Fruit fly (Drosophila melanogaster): ENCODE measurements around the gene CG10749.

The CG10749 gene

dm6 chr3L:13017803-13018324, 45.6 kb downstream of the CG10749 start, which contains the start of the genes mRpL20 and Icmt (continued):
- TF ChIP-seq da (GFP tag; optimal IDR thresholded peaks at IDR 0.05) = no peak
- peak; percentile 93 for TF ChIP-seq Abd-B (GFP tag; optimal IDR thresholded peaks at IDR 0.05)
- peak; percentile 96 for TF ChIP-seq ase (GFP tag; IDR thresholded peaks at IDR 0.05)
- TF ChIP-seq trem (tag; optimal IDR thresholded peaks at IDR 0.05) = peak; percentile 73
- TF ChIP-seq Antp (GFP tag; optimal IDR thresholded peaks at IDR 0.05) = peak; percentile 56
- peak; percentile 98 for TF ChIP-seq Rfx (GFP tag; IDR thresholded peaks at IDR 0.05)
- peak; percentile 72 for TF ChIP-seq CG4820 (GFP tag; optimal IDR thresholded peaks at IDR 0.05)
- peak; percentile 92 for TF ChIP-seq CG8765 (GFP tag; IDR thresholded peaks at IDR 0.05)
- peak; percentile 90 for TF ChIP-seq Ravus (GFP tag; IDR thresholded peaks at IDR 0.05)
- TF ChIP-seq Kr (GFP tag; optimal IDR thresholded peaks at IDR 0.05) = no peak
- TF ChIP-seq Fer3 (tag; optimal IDR thresholded peaks at IDR 0.05) = peak; percentile 91
- TF ChIP-seq Spps (tag; optimal IDR thresholded peaks at IDR 0.05) = peak; percentile 74
- peak; percentile 94 for TF ChIP-seq CG11093 (GFP tag; IDR thresholded peaks at IDR 0.05)
- peak; percentile 92 for TF ChIP-seq Poxn (GFP tag; IDR thresholded peaks at IDR 0.05)
- peak; percentile 77 for TF ChIP-seq bigmax (GFP tag; optimal IDR thresholded peaks at IDR 0.05)
- peak; percentile 98 for TF ChIP-seq Awh (GFP tag; IDR thresholded peaks at IDR 0.05)
- peak; percentile 93 for TF ChIP-seq Ada2b (GFP tag; IDR thresholded peaks at IDR 0.05)
- TF ChIP-seq CG17359 (tag; optimal IDR thresholded peaks at IDR 0.05) = peak; percentile 91
- peak; percentile 93 for TF ChIP-seq gt (GFP tag; IDR thresholded peaks at IDR 0.05)
- TF ChIP-seq Sox100B (GFP tag; optimal IDR thresholded peaks at IDR 0.05) = peak; percentile 83
- peak; percentile 90; the same call in 2 of the 3 replicates for TF ChIP-seq gce (GFP tag; IDR thresholded peaks at IDR 0.05)
- TF ChIP-seq ato (GFP tag; IDR thresholded peaks at IDR 0.05; ENCODE audit: partially characterized antibody) = no peak; the same call in 1 of the 2 replicates
- peak; percentile 88 for TF ChIP-seq CG7357 (GFP tag; IDR thresholded peaks at IDR 0.05)
- no peak for TF ChIP-seq prd (optimal IDR thresholded peaks at IDR 0.05)
- TF ChIP-seq prd (GFP tag; IDR thresholded peaks at IDR 0.05) = peak; percentile 99
- no peak for TF ChIP-seq ERR (GFP tag; optimal IDR thresholded peaks at IDR 0.05)
- TF ChIP-seq ara (GFP tag; IDR thresholded peaks at IDR 0.05) = peak; percentile 96
- TF ChIP-seq CG6791 (GFP tag; IDR thresholded peaks at IDR 0.05; ENCODE audit: partially characterized antibody) = peak; percentile 77
- peak; percentile 49 for TF ChIP-seq CG6254 (GFP tag; optimal IDR thresholded peaks at IDR 0.05)
- TF ChIP-seq CG43689 (GFP tag; IDR thresholded peaks at IDR 0.05) = peak; percentile 95
- TF ChIP-seq fru (optimal IDR thresholded peaks at IDR 0.05) = no peak
- peak; percentile 90 for TF ChIP-seq CrebB (tag; optimal IDR thresholded peaks at IDR 0.05)
- no peak for TF ChIP-seq CG3163 (GFP tag; optimal IDR thresholded peaks at IDR 0.05)
- TF ChIP-seq CG6854 (GFP tag; optimal IDR thresholded peaks at IDR 0.05) = peak; percentile 54
- peak; percentile 98 for TF ChIP-seq tgo (GFP tag; IDR thresholded peaks at IDR 0.05)
- TF ChIP-seq CG13287 (GFP tag; IDR thresholded peaks at IDR 0.05; ENCODE audit: partially characterized antibody) = peak; percentile 85
- TF ChIP-seq Bteb2 (GFP tag; optimal IDR thresholded peaks at IDR 0.05) = peak; percentile 51
- TF ChIP-seq CG4854 (GFP tag; optimal IDR thresholded peaks at IDR 0.05) = no peak
- no peak for TF ChIP-seq NK7.1 (GFP tag; optimal IDR thresholded peaks at IDR 0.05)
- TF ChIP-seq Dip2 (GFP tag; IDR thresholded peaks at IDR 0.05) = no peak
- peak; percentile 84 for TF ChIP-seq org-1 (GFP tag; optimal IDR thresholded peaks at IDR 0.05)
- TF ChIP-seq Xrp1 (GFP tag; IDR thresholded peaks at IDR 0.05) = peak; percentile 97
- peak; percentile 66 for TF ChIP-seq nom (GFP tag; optimal IDR thresholded peaks at IDR 0.05)
- TF ChIP-seq zfh2 (GFP tag; optimal IDR thresholded peaks at IDR 0.05) = peak; percentile 62
- peak; percentile 56 for TF ChIP-seq CG18764 (GFP tag; optimal IDR thresholded peaks at IDR 0.05)
- TF ChIP-seq crc (GFP tag; optimal IDR thresholded peaks at IDR 0.05) = no peak
- TF ChIP-seq CG7786 (GFP tag; optimal IDR thresholded peaks at IDR 0.05) = peak; percentile 33
- peak; percentile 97 for TF ChIP-seq Sox102F (GFP tag; optimal IDR thresholded peaks at IDR 0.05)
- no peak for TF ChIP-seq fu2 (GFP tag; optimal IDR thresholded peaks at IDR 0.05)
- peak; percentile 87 for TF ChIP-seq lilli (GFP tag; optimal IDR thresholded peaks at IDR 0.05)
- TF ChIP-seq luna (GFP tag; optimal IDR thresholded peaks at IDR 0.05) = no peak
- peak; percentile 89 for TF ChIP-seq Gsc (GFP tag; IDR thresholded peaks at IDR 0.05)
